Fruit fly (Drosophila melanogaster) S2 (cell line): Measurements from ENCODE around the gene CG14892.

ENCODE experiments used
- CG8478 ChIP-seq: fragments of >200 bp; optimal IDR thresholded peaks from 2 replicates; lab custom pipeline; 2018
- CTCF ChIP-seq, 2 experiments: fragments of >200 bp; optimal IDR thresholded peaks; 2 replicates each; lab custom pipeline; 2018

- TF ChIP-seq CG8478 (lab: Kevin White, UChicago) (no peak), CTCF (optimal IDR thresholded peaks at IDR 0.05; lab: Kevin White, UChicago) (no peak)
These were observed 24.9 kb upstream of the CG14892 start for dm6 chr3R:16569338-16569737.
